Fruit fly (Drosophila melanogaster): ENCODE measurements around the gene CG1208.

Gene CG1208

DNA sequence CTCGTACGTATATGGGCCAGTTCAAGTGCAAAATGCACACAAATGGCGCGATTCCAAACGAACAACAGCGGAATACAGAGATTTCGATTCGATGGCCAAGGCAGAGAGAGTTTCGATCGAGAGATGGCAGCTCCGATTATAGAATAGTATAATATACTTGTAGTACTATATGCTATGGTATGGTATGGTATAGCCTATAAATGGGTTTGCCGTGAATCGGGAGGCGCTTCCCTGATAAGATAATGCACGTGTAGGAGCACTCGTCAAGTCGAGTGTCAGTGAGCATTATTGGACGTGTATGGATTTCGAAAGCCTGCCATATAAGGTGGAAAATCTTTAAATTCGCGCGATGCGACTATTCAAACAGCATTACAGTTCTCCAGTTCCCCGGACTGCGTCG lies 12.1 kb downstream of the CG1208 start:
- peak; percentile 12 for TF ChIP-seq grn (GFP tag; optimal IDR thresholded peaks at IDR 0.05)
- TF ChIP-seq CG2889 (GFP tag; IDR thresholded peaks at IDR 0.05): no peak
- TF ChIP-seq CG2199 (GFP tag; IDR thresholded peaks at IDR 0.05): peak; percentile 64; the same call in 1 of the 3 replicates

DNA sequence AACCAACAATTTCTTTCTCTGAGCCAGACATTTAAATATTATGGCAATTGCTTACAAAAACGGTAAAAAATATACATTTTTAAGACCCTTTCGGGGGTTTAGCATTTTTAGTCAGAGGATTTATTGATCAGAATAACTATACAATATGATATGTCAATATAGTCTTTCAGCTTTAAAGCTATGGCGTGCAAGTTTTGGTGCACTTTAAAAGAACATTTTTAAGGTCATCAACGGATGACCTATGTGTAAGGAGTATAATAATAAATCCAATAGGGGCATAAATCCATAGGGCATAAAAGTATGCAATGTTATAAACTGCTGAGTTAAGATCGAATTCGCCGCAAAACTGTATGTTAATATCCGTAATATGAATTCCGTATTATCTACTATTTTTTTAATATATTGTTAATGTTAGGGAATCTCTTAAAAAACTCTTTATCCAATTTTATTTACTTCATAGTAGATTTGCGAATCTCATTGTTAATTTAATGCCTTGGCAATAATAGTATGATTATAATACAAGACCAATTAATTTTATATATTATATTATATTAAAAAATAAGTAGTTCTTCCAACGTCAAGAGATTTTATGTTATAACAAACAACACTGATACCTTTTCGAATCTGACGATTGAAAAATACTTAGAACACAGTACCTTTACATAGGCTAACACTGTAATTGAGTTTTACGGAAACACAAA lies 15.3 kb downstream of the CG1208 start, which contains the start of gene CG14676:
Gene CG14676, plus strand, starts transcription at position 651 of the 701 bp plus-strand sequence.
- TF ChIP-seq pum (GFP tag; optimal IDR thresholded peaks at IDR 0.05) (no peak), nom (GFP tag; optimal IDR thresholded peaks at IDR 0.05) (no peak)

DNA sequence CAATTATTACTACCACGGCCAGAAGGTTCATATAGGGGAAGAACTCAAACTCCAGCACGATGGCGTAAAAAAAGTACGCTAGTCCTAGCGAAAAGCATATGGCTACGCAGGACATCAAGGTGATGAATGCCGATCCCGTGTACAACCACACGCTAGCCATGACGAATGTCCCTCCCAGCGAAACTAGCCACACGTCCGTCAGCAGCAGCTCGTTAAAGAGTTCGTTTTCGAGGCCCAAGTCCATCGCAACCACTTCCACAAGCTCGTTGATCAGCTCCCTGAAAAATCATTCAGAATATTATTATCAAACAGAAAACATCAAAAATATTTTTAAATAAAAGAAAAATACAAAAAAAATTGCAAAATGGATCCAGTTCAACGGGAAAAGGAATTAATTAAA lies 21.6 kb downstream of the CG1208 start, which contains the start of gene CG34287:
Gene CG34287, plus strand, starts transcription at position 301 of the 400 bp plus-strand sequence.
- no peak for TF ChIP-seq CoRest (tag; optimal IDR thresholded peaks at IDR 0.05)
- TF ChIP-seq Gug (GFP tag; IDR thresholded peaks at IDR 0.05): no peak
- TF ChIP-seq sna (GFP tag; IDR thresholded peaks at IDR 0.05; ENCODE audit: partially characterized antibody): no peak
- TF ChIP-seq C15 (GFP tag; IDR thresholded peaks at IDR 0.05): no peak
- no peak for TF ChIP-seq Asciz (GFP tag; optimal IDR thresholded peaks at IDR 0.05)
- TF ChIP-seq ERR (GFP tag; optimal IDR thresholded peaks at IDR 0.05): no peak
- TF ChIP-seq fru (optimal IDR thresholded peaks at IDR 0.05): no peak
- TF ChIP-seq Fer2 (tag; optimal IDR thresholded peaks at IDR 0.05): no peak
- TF ChIP-seq CG12155 (GFP tag; optimal IDR thresholded peaks at IDR 0.05): no peak
- TF ChIP-seq CG6791 (GFP tag; IDR thresholded peaks at IDR 0.05; ENCODE audit: partially characterized antibody): no peak
- TF ChIP-seq Stat92E (GFP tag; optimal IDR thresholded peaks at IDR 0.05): no peak
- no peak for TF ChIP-seq Chrac-16 (GFP tag; optimal IDR thresholded peaks at IDR 0.05)
- no peak for TF ChIP-seq CG3065 (GFP tag; optimal IDR thresholded peaks at IDR 0.05)
- no peak for TF ChIP-seq esg (GFP tag; conservative IDR thresholded peaks at IDR 0.05)
- TF ChIP-seq mam (GFP tag; optimal IDR thresholded peaks at IDR 0.05): no peak
- no peak for TF ChIP-seq maf-S (GFP tag; optimal IDR thresholded peaks at IDR 0.05)
- no peak for TF ChIP-seq H2.0 (GFP tag; IDR thresholded peaks at IDR 0.05)

DNA sequence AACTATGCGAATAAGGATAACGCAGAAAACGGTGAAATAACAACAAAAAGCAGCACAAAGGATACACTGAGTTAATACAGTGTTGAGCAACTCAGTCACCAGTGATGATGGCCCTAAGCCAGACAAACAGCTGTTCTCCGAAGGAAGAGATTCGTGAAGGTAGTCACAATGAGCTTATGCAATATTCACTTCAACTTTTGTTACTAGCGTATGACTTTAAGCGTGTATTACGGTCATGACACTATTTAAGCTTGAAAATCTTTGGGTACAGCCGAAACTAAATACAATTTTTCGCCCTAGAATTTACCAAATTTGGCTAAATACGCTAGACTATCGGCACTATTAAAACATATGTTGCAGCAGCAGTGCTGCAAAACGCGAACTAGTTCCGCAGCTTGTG lies 24.8 kb downstream of the CG1208 start, which contains the start of the genes disp and ECSIT:
Gene disp, minus strand, starts transcription at position 97 of the 400 bp plus-strand sequence.
Gene ECSIT, plus strand, starts transcription at position 371 of the 400 bp plus-strand sequence.
- no peak for TF ChIP-seq Atf-2 (GFP tag; optimal IDR thresholded peaks at IDR 0.05)
- peak; percentile 63 for TF ChIP-seq nmo (GFP tag; optimal IDR thresholded peaks at IDR 0.05)
- TF ChIP-seq CG12744 (GFP tag; optimal IDR thresholded peaks at IDR 0.05): no peak
- TF ChIP-seq aop (GFP tag; IDR thresholded peaks at IDR 0.05): no peak
- peak; percentile 98 for TF ChIP-seq crp (GFP tag; optimal IDR thresholded peaks at IDR 0.05)
- TF ChIP-seq cas (GFP tag; IDR thresholded peaks at IDR 0.05): no peak
- no peak for TF ChIP-seq CG1529 (GFP tag; optimal IDR thresholded peaks at IDR 0.05)
- no peak for TF ChIP-seq tup (GFP tag; optimal IDR thresholded peaks at IDR 0.05)
- no peak for TF ChIP-seq CG12391 (tag; optimal IDR thresholded peaks at IDR 0.05)
- no peak for TF ChIP-seq ato (GFP tag; IDR thresholded peaks at IDR 0.05; ENCODE audit: partially characterized antibody)
- TF ChIP-seq CG11093 (GFP tag; IDR thresholded peaks at IDR 0.05): no peak
- TF ChIP-seq Ptx1 (GFP tag; IDR thresholded peaks at IDR 0.05): peak; percentile 31; the same call in 1 of the 2 replicates
- peak; percentile 53 for TF ChIP-seq stwl (tag; optimal IDR thresholded peaks at IDR 0.05)
- no peak for TF ChIP-seq CG1603 (tag; optimal IDR thresholded peaks at IDR 0.05)
- TF ChIP-seq CG7372 (GFP tag; IDR thresholded peaks at IDR 0.05): no peak
- TF ChIP-seq ab (GFP tag; optimal IDR thresholded peaks at IDR 0.05): peak; percentile 3
- TF ChIP-seq ind (GFP tag; optimal IDR thresholded peaks at IDR 0.05): peak; percentile 43
- TF ChIP-seq CG8281 (tag; optimal IDR thresholded peaks at IDR 0.05): no peak
- no peak for TF ChIP-seq Fer2 (tag; optimal IDR thresholded peaks at IDR 0.05)
- TF ChIP-seq pb (GFP tag; optimal IDR thresholded peaks at IDR 0.05): no peak
- TF ChIP-seq sd (tag; optimal IDR thresholded peaks at IDR 0.05): no peak
- TF ChIP-seq Asciz (GFP tag; optimal IDR thresholded peaks at IDR 0.05): no peak
- TF ChIP-seq Dek (tag; optimal IDR thresholded peaks at IDR 0.05): no peak
- TF ChIP-seq H15 (GFP tag; IDR thresholded peaks at IDR 0.05): no peak
- TF ChIP-seq trem (tag; optimal IDR thresholded peaks at IDR 0.05): peak; percentile 56
- TF ChIP-seq Awh (GFP tag; IDR thresholded peaks at IDR 0.05): no peak
